Worm (Caenorhabditis elegans) whole organism, L4/young adult: ENCODE data around the gene clec-10.

Experiments
- dao-5 ChIP-seq: sonication (generic microtip); optimal IDR thresholded peaks from 2 replicates; lab custom pipeline; 2016; ENCODE audit warnings: missing genotype, missing genetic modification characterization, moderate library complexity, missing compliant biosample characterization
- him-1 ChIP-seq: sonication (generic microtip); optimal IDR thresholded peaks from 2 replicates; lab custom pipeline; 2016; ENCODE audit warnings: missing genotype, missing genetic modification reagents, missing genetic modification characterization, missing compliant biosample characterization

- TF ChIP-seq dao-5 (tag; lab: Kevin White, UChicago) (no peak), him-1 (no peak)
These were observed 24.1 kb upstream of the clec-10 start, which contains the start of gene C03H5.9 for ce11 chrII:378351-378750.
